Fruit fly (Drosophila melanogaster) whole organism, pupa: ENCODE data around the gene Grx3.

Experiments
- CG34367 ChIP-seq: fragments of 200-800 bp; sonication (Bioruptor generic); optimal IDR thresholded peaks from 2 replicates; lab custom pipeline; 2018; ENCODE audit warnings: missing biosample characterization, mild to moderate bottlenecking, missing genetic modification characterization
- CG8159 ChIP-seq: fragments of 200-800 bp; sonication (Bioruptor generic); optimal IDR thresholded peaks from 3 replicates; lab custom pipeline; 2018; ENCODE audit warnings: missing biosample characterization, mild to moderate bottlenecking, missing genetic modification characterization, moderate library complexity
- CG8301 ChIP-seq: fragments of 200-800 bp; sonication (Bioruptor generic); optimal IDR thresholded peaks from 2 replicates; lab custom pipeline; 2018; ENCODE audit warnings: missing biosample characterization, mild to moderate bottlenecking, missing genetic modification characterization
- Ets98B ChIP-seq: fragments of 200-800 bp; sonication (Bioruptor generic); IDR thresholded peaks from 2 replicates; pipeline ENCODE4 v1.3.6; 2022; ENCODE audit warnings: missing biosample characterization, missing genetic modification characterization

DNA sequence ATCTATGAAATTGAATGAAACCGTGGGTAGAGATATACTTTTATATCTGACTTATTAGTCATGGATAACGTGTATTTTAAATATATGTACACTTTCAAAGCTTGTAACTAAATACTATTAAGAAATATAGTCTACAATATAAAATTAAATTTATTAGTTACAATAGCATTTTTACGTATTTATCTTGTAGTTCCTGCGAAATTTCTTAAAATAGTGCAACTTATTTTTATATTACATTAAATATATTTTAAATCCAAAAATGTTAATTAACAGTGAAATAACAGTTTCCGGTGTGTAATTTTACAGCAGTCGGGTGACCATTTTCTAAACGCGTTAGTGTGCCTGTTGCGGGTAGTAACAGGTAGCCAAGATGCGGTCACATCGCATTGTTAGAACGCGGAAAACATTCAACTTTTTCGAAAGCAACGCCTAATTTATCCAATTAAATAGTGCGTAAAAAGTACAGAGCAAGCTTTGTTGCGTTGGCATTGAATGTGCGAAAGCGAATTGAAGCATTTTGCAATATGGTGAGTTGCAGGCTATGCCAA lies 32.4 kb downstream of the Grx3 start, which contains the start of the genes CG10859 and CG7110:
- peak; percentile 10 for TF ChIP-seq CG34367
- TF ChIP-seq CG8301 (tag; lab: Kevin White, UChicago) = no peak
- no peak for TF ChIP-seq Ets98B (GFP tag; lab: Robert Waterston, UW)
- no peak for TF ChIP-seq CG8159
